Fruit fly (Drosophila melanogaster) whole organism, embryonic: ENCODE results near the gene CG46317.
A peak's percentile ranks its signal among the peaks of the same experiment; 100 is the strongest.

Experiments
- B-H2 ChIP-seq: fragments of 200-800 bp; sonication (Bioruptor generic); optimal IDR thresholded peaks from 2 replicates; lab custom pipeline; 2018; ENCODE audit warnings: missing biosample characterization, mild to moderate bottlenecking, missing genetic modification characterization
- Bdp1 ChIP-seq: fragments of 200-800 bp; sonication (Bioruptor generic); optimal IDR thresholded peaks from 3 replicates; lab custom pipeline; 2016; ENCODE audit warnings: missing biosample characterization, missing genetic modification characterization
- CG10147 ChIP-seq: fragments of 200-800 bp; sonication (Bioruptor generic); optimal IDR thresholded peaks from 2 replicates; lab custom pipeline; 2019; ENCODE audit warnings: missing biosample characterization, mild to moderate bottlenecking, missing genetic modification characterization, moderate library complexity
- CG10959 ChIP-seq: fragments of 200-800 bp; sonication (Bioruptor generic); IDR thresholded peaks from 2 replicates; pipeline ENCODE4 v1.3.6; 2022; ENCODE audit warnings: missing biosample characterization, missing genetic modification characterization
- CG11398 ChIP-seq: fragments of 200-800 bp; sonication (Bioruptor generic); optimal IDR thresholded peaks from 2 replicates; lab custom pipeline; 2016; ENCODE audit warnings: missing biosample characterization, missing genetic modification characterization
- CG15011 ChIP-seq: fragments of 200-800 bp; sonication (Bioruptor generic); optimal IDR thresholded peaks from 3 replicates; lab custom pipeline; 2018; ENCODE audit warnings: missing biosample characterization, mild to moderate bottlenecking, missing genetic modification characterization
- CG15479 ChIP-seq: fragments of 200-800 bp; sonication (Bioruptor generic); optimal IDR thresholded peaks from 3 replicates; lab custom pipeline; 2019; ENCODE audit warnings: missing biosample characterization, mild to moderate bottlenecking, missing genetic modification characterization, moderate library complexity
- CG1603 ChIP-seq: fragments of 200-800 bp; sonication (Bioruptor generic); optimal IDR thresholded peaks from 2 replicates; lab custom pipeline; 2019; ENCODE audit warnings: missing biosample characterization, mild to moderate bottlenecking, missing genetic modification characterization, moderate library complexity
- CG1647 ChIP-seq: fragments of 200-800 bp; sonication (Bioruptor generic); optimal IDR thresholded peaks from 3 replicates; lab custom pipeline; 2016; ENCODE audit warnings: missing biosample characterization, missing genetic modification characterization
- CG2199 ChIP-seq: fragments of 200-800 bp; sonication (Bioruptor generic); IDR thresholded peaks from 3 replicates; pipeline ENCODE4 v1.3.6; 2022; ENCODE audit warnings: missing biosample characterization, missing genetic modification characterization
- CG2678 ChIP-seq: fragments of 200-800 bp; sonication (Bioruptor generic); optimal IDR thresholded peaks from 3 replicates; lab custom pipeline; 2019; ENCODE audit warnings: missing biosample characterization, mild to moderate bottlenecking, missing genetic modification characterization, moderate library complexity
- CG3163 ChIP-seq: fragments of 200-800 bp; sonication (Bioruptor generic); optimal IDR thresholded peaks from 3 replicates; lab custom pipeline; 2016; ENCODE audit warnings: missing biosample characterization, missing genetic modification characterization
- CG33557 ChIP-seq: fragments of 200-800 bp; sonication (Bioruptor generic); optimal IDR thresholded peaks from 2 replicates; lab custom pipeline; 2019; ENCODE audit warnings: missing biosample characterization, mild to moderate bottlenecking, missing genetic modification characterization, moderate library complexity
- CG4730 ChIP-seq: fragments of 200-800 bp; sonication (Bioruptor generic); IDR thresholded peaks from 2 replicates; pipeline ENCODE4 v1.3.6; 2022; ENCODE audit warnings: missing biosample characterization, missing genetic modification characterization
- CG8924 ChIP-seq: fragments of 200-800 bp; optimal IDR thresholded peaks from 3 replicates; lab custom pipeline; 2019; ENCODE audit warnings: missing biosample characterization, mild to moderate bottlenecking, missing genetic modification characterization, moderate library complexity
- CG9437 ChIP-seq: fragments of 200-800 bp; sonication (Bioruptor generic); optimal IDR thresholded peaks from 2 replicates; lab custom pipeline; 2018; ENCODE audit warnings: missing biosample characterization, mild to moderate bottlenecking, missing genetic modification characterization
- Dbx ChIP-seq: fragments of 200-800 bp; sonication (Bioruptor generic); IDR thresholded peaks from 3 replicates; pipeline ENCODE4 v1.3.6; 2022; ENCODE audit warnings: missing biosample characterization, missing genetic modification characterization
- Doc2 ChIP-seq: fragments of 200-800 bp; sonication (Bioruptor generic); IDR thresholded peaks from 2 replicates; pipeline ENCODE4 v1.3.6; 2022; ENCODE audit warnings: missing biosample characterization, missing genetic modification characterization
- GATAe ChIP-seq: fragments of 200-800 bp; sonication (Bioruptor generic); conservative IDR thresholded peaks from 2 replicates; pipeline ENCODE4 v1.3.6; 2022; ENCODE audit warnings: missing biosample characterization, missing genetic modification characterization
- H2.0 ChIP-seq: fragments of 200-800 bp; sonication (Bioruptor generic); IDR thresholded peaks from 2 replicates; pipeline ENCODE4 v1.3.6; 2022; ENCODE audit warnings: missing biosample characterization, missing genetic modification characterization
- HLH54F ChIP-seq: fragments of 200-800 bp; sonication (Bioruptor generic); optimal IDR thresholded peaks from 3 replicates; lab custom pipeline; 2016; ENCODE audit warnings: missing biosample characterization, missing genetic modification characterization
- Hand ChIP-seq: fragments of 200-800 bp; sonication (Bioruptor generic); optimal IDR thresholded peaks from 2 replicates; lab custom pipeline; 2017; ENCODE audit warnings: mild to moderate bottlenecking, missing biosample characterization, missing genetic modification reagents, missing genetic modification characterization
- Lim3 ChIP-seq: fragments of 200-800 bp; sonication (Bioruptor generic); IDR thresholded peaks from 2 replicates; pipeline ENCODE4 v1.3.6; 2022; ENCODE audit warnings: missing biosample characterization, missing genetic modification characterization
- Nf-YB ChIP-seq: fragments of 200-800 bp; sonication (Bioruptor generic); optimal IDR thresholded peaks from 3 replicates; lab custom pipeline; 2019; ENCODE audit warnings: missing biosample characterization, mild to moderate bottlenecking, missing genetic modification characterization, moderate library complexity
- Sin3A ChIP-seq: fragments of >200 bp; optimal IDR thresholded peaks from 2 replicates; lab custom pipeline; 2018
- Stat92E ChIP-seq, 3 experiments: fragments of >200 bp in 2 of 3; fragments of 200-800 bp in 1 of 3; sonication (Bioruptor generic) in 1 of 3; optimal IDR thresholded peaks; 2 replicates each; lab custom pipeline; 2017 to 2019; ENCODE audit warnings: missing biosample characterization in 3 of 3, missing genetic modification characterization in 3 of 3, mild to moderate bottlenecking in 1 of 3, moderate library complexity in 1 of 3
- Vsx1 ChIP-seq: fragments of 200-800 bp; sonication (Bioruptor generic); optimal IDR thresholded peaks from 2 replicates; lab custom pipeline; 2017; ENCODE audit warnings: missing biosample characterization, mild to moderate bottlenecking, missing genetic modification characterization, missing genetic modification reagents
- Xrp1 ChIP-seq: fragments of 200-800 bp; sonication (Bioruptor generic); IDR thresholded peaks from 2 replicates; pipeline ENCODE4 v1.3.6; 2022; ENCODE audit warnings: missing biosample characterization, missing genetic modification characterization
- ato ChIP-seq: fragments of 200-800 bp; sonication (Bioruptor generic); IDR thresholded peaks from 2 replicates; pipeline ENCODE4 v1.3.6; 2022; ENCODE audit warnings: missing biosample characterization, missing genetic modification characterization; ENCODE audit not compliant: partially characterized antibody
- cato ChIP-seq: fragments of 200-800 bp; sonication (Bioruptor generic); optimal IDR thresholded peaks from 2 replicates; lab custom pipeline; 2016; ENCODE audit warnings: missing biosample characterization, missing genetic modification characterization, borderline replicate concordance
- cwo ChIP-seq: fragments of 200-800 bp; sonication (Bioruptor generic); optimal IDR thresholded peaks from 3 replicates; lab custom pipeline; 2017; ENCODE audit warnings: missing biosample characterization, missing genetic modification characterization, mild to moderate bottlenecking, moderate library complexity, missing genetic modification reagents
- danr ChIP-seq: fragments of 200-800 bp; sonication (Bioruptor generic); IDR thresholded peaks from 2 replicates; pipeline ENCODE4 v1.3.6; 2022; ENCODE audit warnings: missing biosample characterization, missing genetic modification characterization
- en ChIP-seq: fragments of 200-800 bp; sonication (Bioruptor generic); optimal IDR thresholded peaks from 2 replicates; lab custom pipeline; 2016; ENCODE audit warnings: missing biosample characterization, missing genetic modification characterization
- eve ChIP-seq, 2 experiments: fragments of >200 bp; optimal IDR thresholded peaks; 2 replicates each; lab custom pipeline; 2017; ENCODE audit warnings: missing biosample characterization in 2 of 2, missing genetic modification characterization in 2 of 2
- gcm2 ChIP-seq: fragments of 200-800 bp; sonication (Bioruptor generic); optimal IDR thresholded peaks from 2 replicates; lab custom pipeline; 2016; ENCODE audit warnings: missing biosample characterization, missing genetic modification characterization
- grau ChIP-seq: fragments of 200-800 bp; optimal IDR thresholded peaks from 3 replicates; lab custom pipeline; 2019; ENCODE audit warnings: missing biosample characterization, mild to moderate bottlenecking, missing genetic modification characterization, moderate library complexity
- hbn ChIP-seq: fragments of 200-800 bp; sonication (Bioruptor generic); IDR thresholded peaks from 2 replicates; pipeline ENCODE4 v1.3.6; 2022; ENCODE audit warnings: missing biosample characterization, missing genetic modification characterization; ENCODE audit not compliant: partially characterized antibody
- hkb ChIP-seq, 2 experiments: fragments of 200-800 bp in 1 of 2; fragments of >200 bp in 1 of 2; sonication (Bioruptor generic) in 1 of 2; IDR thresholded peaks in 1 of 2; optimal IDR thresholded peaks in 1 of 2; 2 replicates each; pipeline versions ENCODE4 v1.3.6 to Lab custom; 2017 to 2022; ENCODE audit warnings: missing biosample characterization in 1 of 2, missing genetic modification characterization in 1 of 2
- lilli ChIP-seq: fragments of 200-800 bp; sonication (Bioruptor generic); optimal IDR thresholded peaks from 3 replicates; lab custom pipeline; 2016; ENCODE audit warnings: missing biosample characterization, missing genetic modification characterization
- lov ChIP-seq, 2 experiments: fragments of 200-800 bp in 1 of 2; fragments of >200 bp in 1 of 2; sonication (Bioruptor generic) in 1 of 2; IDR thresholded peaks in 1 of 2; optimal IDR thresholded peaks in 1 of 2; 2 replicates in 1 of 2; 3 replicates in 1 of 2; pipeline versions ENCODE4 v1.3.6 to Lab custom; 2017 to 2022; ENCODE audit warnings: missing biosample characterization in 1 of 2, missing genetic modification characterization in 1 of 2
- psq ChIP-seq: fragments of 200-800 bp; sonication (Bioruptor generic); optimal IDR thresholded peaks from 2 replicates; lab custom pipeline; 2017; ENCODE audit warnings: missing biosample characterization, missing genetic modification characterization
- sens-2 ChIP-seq: fragments of 200-800 bp; sonication (Bioruptor generic); IDR thresholded peaks from 2 replicates; pipeline ENCODE4 v1.3.6; 2022; ENCODE audit warnings: missing biosample characterization, missing genetic modification characterization
- toy ChIP-seq: fragments of 200-800 bp; sonication (Bioruptor generic); IDR thresholded peaks from 2 replicates; pipeline ENCODE4 v1.3.6; 2022; ENCODE audit warnings: missing biosample characterization, missing genetic modification characterization
- wdn ChIP-seq: fragments of 200-800 bp; sonication (Bioruptor generic); IDR thresholded peaks from 2 replicates; pipeline ENCODE4 v1.3.6; 2022; ENCODE audit warnings: missing biosample characterization, missing genetic modification characterization
- zen2 ChIP-seq: fragments of 200-800 bp; sonication (Bioruptor generic); IDR thresholded peaks from 3 replicates; pipeline ENCODE4 v1.3.6; 2022; ENCODE audit warnings: missing biosample characterization, missing genetic modification characterization; ENCODE audit not compliant: partially characterized antibody

CG46317 gene

DNA sequence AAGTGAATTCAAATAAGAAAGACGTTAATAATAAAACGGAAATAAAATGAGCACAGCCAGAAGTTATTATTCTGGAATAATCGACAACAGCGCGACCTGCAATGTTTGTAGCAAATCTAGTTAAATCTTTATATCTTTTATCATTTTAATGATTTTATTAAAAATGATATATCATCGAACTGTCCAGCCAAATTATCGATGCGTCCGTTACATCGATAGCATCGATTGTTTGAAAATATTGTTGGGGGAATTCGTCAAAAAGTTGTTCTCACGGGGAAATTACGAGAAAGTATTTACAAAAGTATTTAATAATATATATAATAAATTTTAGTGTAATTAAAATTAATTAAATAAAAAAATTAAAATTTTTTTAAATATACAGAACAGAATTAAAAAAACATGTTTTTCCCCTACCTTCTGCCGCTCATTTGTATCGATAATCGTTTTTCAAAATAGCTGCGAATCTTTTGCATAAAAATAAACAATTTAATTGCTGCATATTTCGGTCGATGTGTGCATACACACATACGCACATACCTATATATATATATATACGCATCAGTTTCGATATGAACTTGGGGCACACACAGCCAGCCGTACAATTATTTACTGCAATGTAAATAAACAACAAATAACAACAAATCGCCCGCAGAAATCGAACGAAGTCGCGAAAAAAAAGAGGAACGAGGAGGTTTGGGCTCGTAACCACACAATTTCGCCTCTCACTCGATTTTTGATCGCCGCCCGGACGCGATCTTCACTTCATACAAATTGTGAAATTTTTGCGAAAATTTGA lies 17.9 kb upstream of the CG46317 start, which contains the start of gene CG32599 (continued):
- TF ChIP-seq B-H2 (GFP tag; lab: Kevin White, UChicago) (no peak), Dbx (GFP tag; lab: Robert Waterston, UW) (peak; percentile 48; the same call in 1 of the 3 replicates)

DNA sequence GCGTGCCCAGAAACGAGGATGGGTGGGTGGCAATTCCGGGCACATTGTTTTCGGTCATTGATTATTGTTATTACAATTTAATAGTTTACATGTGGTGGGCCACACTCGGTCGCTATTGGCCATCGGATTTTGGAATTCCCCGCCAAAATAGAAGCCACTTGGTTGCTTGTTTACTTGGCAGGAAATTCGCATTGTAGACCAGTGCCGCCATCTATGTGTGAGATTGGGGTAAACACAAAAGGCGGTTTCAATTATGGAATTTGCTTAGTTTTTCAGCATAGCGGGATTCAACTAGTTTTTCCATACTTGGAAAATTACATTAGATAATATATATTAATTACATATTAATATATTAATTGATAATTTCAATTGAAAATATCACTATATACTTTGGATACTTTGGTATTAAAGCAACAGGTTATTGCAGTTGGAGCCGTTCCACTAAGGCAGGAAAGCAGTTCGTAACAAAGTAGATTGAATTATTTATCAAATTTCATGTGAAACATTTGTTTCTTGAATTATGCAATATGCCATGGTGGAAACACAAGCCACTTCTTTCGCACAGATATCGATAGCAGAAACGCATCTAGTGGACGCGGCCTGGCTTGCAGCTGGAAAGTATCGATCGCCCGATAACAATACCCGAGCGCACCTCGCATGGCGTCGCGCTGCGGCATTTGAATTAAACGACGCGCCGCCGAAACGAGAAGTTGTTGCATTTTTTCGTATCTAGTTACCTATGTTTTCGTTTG lies 13.8 kb upstream of the CG46317 start, which contains the start of gene mud:
Gene mud, plus strand, starts transcription at position 698 of the 752 bp plus-strand sequence.
- TF ChIP-seq Nf-YB (no peak), CG3163 (GFP tag; lab: Kevin White, UChicago) (no peak), sens-2 (GFP tag; lab: Robert Waterston, UW) (no peak), Sin3A (lab: Kevin White, UChicago) (peak; percentile 42), Hand (GFP tag; lab: Kevin White, UChicago) (no peak), grau (tag; lab: Kevin White, UChicago) (peak; percentile 43), Xrp1 (GFP tag; lab: Robert Waterston, UW) (peak; percentile 44; the same call in 1 of the 2 replicates), hkb (optimal IDR thresholded peaks at IDR 0.05; lab: Kevin White, UChicago) (no peak), hkb (GFP tag; IDR thresholded peaks at IDR 0.05; lab: Robert Waterston, UW) (no peak), CG15479 (GFP tag; lab: Kevin White, UChicago) (no peak), H2.0 (no peak), zen2 (GFP tag; lab: Robert Waterston, UW) (0 out of 3 replicates have a peak, but pooled peaks have one; percentile 13), cwo (no peak), lilli (GFP tag; lab: Kevin White, UChicago) (no peak), wdn (GFP tag; lab: Robert Waterston, UW) (no peak), CG11398 (GFP tag; lab: Kevin White, UChicago) (no peak), Stat92E (GFP tag; optimal IDR thresholded peaks at IDR 0.05; lab: Kevin White, UChicago) (no peak), Bdp1 (no peak), B-H2 (GFP tag; lab: Kevin White, UChicago) (no peak), ato (GFP tag; lab: Robert Waterston, UW) (peak; percentile 74), CG8924 (peak; percentile 35), CG1603 (peak; percentile 74), toy (GFP tag; lab: Robert Waterston, UW) (no peak), Lim3 (GFP tag; lab: Robert Waterston, UW) (no peak), CG10147 (GFP tag; lab: Kevin White, UChicago) (no peak), CG33557 (GFP tag; lab: Kevin White, UChicago) (peak; percentile 23), CG2678 (tag; lab: Kevin White, UChicago) (no peak), CG4730 (GFP tag; lab: Robert Waterston, UW) (no peak), gcm2 (GFP tag; lab: Kevin White, UChicago) (no peak), HLH54F (GFP tag; lab: Kevin White, UChicago) (peak; percentile 8), Doc2 (GFP tag; lab: Robert Waterston, UW) (no peak), CG9437 (GFP tag; lab: Kevin White, UChicago) (peak; percentile 20), en (GFP tag; lab: Kevin White, UChicago) (no peak), CG15011 (no peak), cato (GFP tag; lab: Kevin White, UChicago) (peak; percentile 19), CG1647 (GFP tag; lab: Kevin White, UChicago) (no peak), hbn (GFP tag; lab: Robert Waterston, UW) (peak; percentile 48), eve (GFP tag; optimal IDR thresholded peaks at IDR 0.05; lab: Kevin White, UChicago) (no peak), lov (optimal IDR thresholded peaks at IDR 0.05; lab: Kevin White, UChicago) (no peak), lov (GFP tag; IDR thresholded peaks at IDR 0.05; lab: Robert Waterston, UW) (no peak), GATAe (GFP tag; lab: Robert Waterston, UW) (no peak), CG10959 (GFP tag; lab: Robert Waterston, UW) (no peak), danr (GFP tag; lab: Robert Waterston, UW) (no peak), CG2199 (GFP tag; lab: Robert Waterston, UW) (no peak), Vsx1 (GFP tag; lab: Kevin White, UChicago) (no peak), psq (no peak)
